Fruit fly (Drosophila melanogaster): ENCODE results near the gene CG14322.

The CG14322 gene

dm6 chr3R:17670857-17671336 lies 23.4 kb downstream of the CG14322 start, which contains the start of the genes CG7523 and Mps1 (continued):
- TF ChIP-seq BEAF-32 (GFP tag; optimal IDR thresholded peaks at IDR 0.05) (peak; percentile 36), CG10267 (tag; optimal IDR thresholded peaks at IDR 0.05) (peak; percentile 68), CG10431 (GFP tag; optimal IDR thresholded peaks at IDR 0.05) (peak; percentile 41), CG17912 (GFP tag; optimal IDR thresholded peaks at IDR 0.05) (peak; percentile 59), lola (GFP tag; optimal IDR thresholded peaks at IDR 0.05) (peak in 1 of 3 experiments; percentile 19), pfk (GFP tag; optimal IDR thresholded peaks at IDR 0.05) (peak; percentile 3), CG3847 (GFP tag; IDR thresholded peaks at IDR 0.05) (peak; percentile 63), CG8388 (GFP tag; optimal IDR thresholded peaks at IDR 0.05) (peak; percentile 41), Med (GFP tag) (peak; percentile 12), CG14710 (tag; optimal IDR thresholded peaks at IDR 0.05) (peak; percentile 98), lilli (GFP tag; optimal IDR thresholded peaks at IDR 0.05) (peak; percentile 31), stwl (tag; optimal IDR thresholded peaks at IDR 0.05) (peak; percentile 87), CG9797 (GFP tag; optimal IDR thresholded peaks at IDR 0.05) (peak; percentile 53), dati (GFP tag; IDR thresholded peaks at IDR 0.05) (no peak), vvl (GFP tag; IDR thresholded peaks at IDR 0.05) (peak; percentile 44), CG15696 (tag; optimal IDR thresholded peaks at IDR 0.05) (peak; percentile 10), CG10462 (GFP tag; optimal IDR thresholded peaks at IDR 0.05) (no peak), Dek (tag; optimal IDR thresholded peaks at IDR 0.05) (peak; percentile 48), D19A (tag; optimal IDR thresholded peaks at IDR 0.05) (peak; percentile 7), CG30403 (GFP tag; optimal IDR thresholded peaks at IDR 0.05) (peak; percentile 29), CG12659 (GFP tag; optimal IDR thresholded peaks at IDR 0.05) (peak; percentile 68), en (GFP tag; optimal IDR thresholded peaks at IDR 0.05) (no peak), pho (GFP tag; optimal IDR thresholded peaks at IDR 0.05) (peak; percentile 19), bsh (GFP tag; optimal IDR thresholded peaks at IDR 0.05) (no peak), CG18262 (tag; optimal IDR thresholded peaks at IDR 0.05) (peak; percentile 27), CHES-1-like (GFP tag; optimal IDR thresholded peaks at IDR 0.05) (peak; percentile 41), Nf-YB (GFP tag; optimal IDR thresholded peaks at IDR 0.05) (peak; percentile 33), row (GFP tag; IDR thresholded peaks at IDR 0.05) (peak; percentile 29; the same call in 1 of the 3 replicates), Rx (GFP tag; IDR thresholded peaks at IDR 0.05) (no peak), NFAT (GFP tag; IDR thresholded peaks at IDR 0.05) (peak; percentile 6; the same call in 1 of the 2 replicates), sug (tag; optimal IDR thresholded peaks at IDR 0.05) (peak; percentile 37), Ets97D (GFP tag; optimal IDR thresholded peaks at IDR 0.05) (peak; percentile 57), pan (optimal IDR thresholded peaks at IDR 0.05) (no peak), pan (GFP tag; optimal IDR thresholded peaks at IDR 0.05 in 1 of 2, IDR thresholded peaks at IDR 0.05 in 1 of 2) (peak in 1 of 2 experiments; percentile 31), pzg (GFP tag; optimal IDR thresholded peaks at IDR 0.05) (peak; percentile 73), CG10543 (GFP tag; optimal IDR thresholded peaks at IDR 0.05) (peak; percentile 7), Ets65A (GFP tag) (no peak), so (GFP tag; IDR thresholded peaks at IDR 0.05) (no peak), cato (GFP tag; optimal IDR thresholded peaks at IDR 0.05; ENCODE audit: borderline replicate concordance) (no peak), Chrac-16 (GFP tag; optimal IDR thresholded peaks at IDR 0.05) (no peak), gce (GFP tag; IDR thresholded peaks at IDR 0.05) (no peak), Dip3 (GFP tag; optimal IDR thresholded peaks at IDR 0.05) (no peak), CG1603 (tag; optimal IDR thresholded peaks at IDR 0.05) (peak; percentile 66), ftz-f1 (GFP tag; optimal IDR thresholded peaks at IDR 0.05) (peak; percentile 98), sens (GFP tag) (peak; percentile 39), Sin3A (optimal IDR thresholded peaks at IDR 0.05) (no peak), CG17829 (tag; optimal IDR thresholded peaks at IDR 0.05) (peak; percentile 44), Lhr (GFP tag; optimal IDR thresholded peaks at IDR 0.05) (peak; percentile 90), Max (GFP tag; optimal IDR thresholded peaks at IDR 0.05) (no peak), sc (optimal IDR thresholded peaks at IDR 0.05) (no peak), sc (GFP tag; optimal IDR thresholded peaks at IDR 0.05) (peak; percentile 29)
